Worm (Caenorhabditis elegans): ENCODE data around the gene tag-180.

ce11 chrII:11285282-11285933, 43.8 kb downstream of the tag-180 start:
- TF ChIP-seq flt-1 (GFP tag; IDR thresholded peaks at IDR 0.05) (no peak), ztf-23 (GFP tag; IDR thresholded peaks at IDR 0.05) (no peak), ztf-29 (GFP tag; IDR thresholded peaks at IDR 0.05) (no peak), med-1 (GFP tag; optimal IDR thresholded peaks at IDR 0.05; ENCODE audit: insufficient read depth) (no peak), klf-2 (GFP tag; conservative IDR thresholded peaks at IDR 0.05) (no peak), ref-1 (GFP tag; conservative IDR thresholded peaks at IDR 0.05) (no peak)
